Worm (Caenorhabditis elegans) whole organism, L1 larva: ENCODE measurements around the gene coh-4.
"Not testable (repeated sequence)": the region's sequence is repeated elsewhere in the genome, so short reads cannot be mapped to it uniquely, and the experiment has no call there.

Experiments used
- C34B4.2 ChIP-seq: sonication (generic microtip); optimal IDR thresholded peaks from 2 replicates; lab custom pipeline; 2017; ENCODE audit warnings: mild to moderate bottlenecking, missing genetic modification characterization, missing compliant biosample characterization
- aha-1 ChIP-seq: fragments of 150-350 bp; optimal IDR thresholded peaks from 2 replicates; lab custom pipeline; 2014; ENCODE audit warnings: missing biosample characterization, missing genetic modification characterization
- aly-2 ChIP-seq: fragments of 150-350 bp; optimal IDR thresholded peaks from 2 replicates; lab custom pipeline; 2014; ENCODE audit warnings: missing biosample characterization, missing genetic modification characterization
- ceh-82 ChIP-seq, 3 experiments: fragments of 150-350 bp in 1 of 3; sonication (generic microtip) in 2 of 3; optimal IDR thresholded peaks; 2 replicates each; lab custom pipeline; 2014 to 2017; ENCODE audit warnings: missing biosample characterization in 3 of 3, missing genetic modification characterization in 3 of 3
- ceh-88 ChIP-seq: fragments of 200-800 bp; sonication (Bioruptor generic); IDR thresholded peaks from 2 replicates; pipeline ENCODE4 v1.3.6; 2022; ENCODE audit warnings: missing genetic modification characterization, missing compliant biosample characterization
- ceh-90 ChIP-seq: sonication (generic microtip); optimal IDR thresholded peaks from 2 replicates; lab custom pipeline; 2016; ENCODE audit warnings: missing genetic modification characterization, missing compliant biosample characterization
- ces-1 ChIP-seq: fragments of 150-350 bp; optimal IDR thresholded peaks from 2 replicates; lab custom pipeline; 2014; ENCODE audit warnings: missing biosample characterization, missing genetic modification reagents, missing genetic modification characterization
- dpl-1 ChIP-seq, 3 experiments: fragments of 150-350 bp in 2 of 3; sonication (generic microtip) in 1 of 3; optimal IDR thresholded peaks; 2 replicates each; lab custom pipeline; 2014 to 2017; ENCODE audit warnings: missing biosample characterization in 3 of 3, missing genetic modification characterization in 3 of 3, missing genetic modification reagents in 3 of 3
- dsc-1 ChIP-seq: sonication (generic microtip); optimal IDR thresholded peaks from 2 replicates; lab custom pipeline; 2016; ENCODE audit warnings: mild to moderate bottlenecking, missing genetic modification characterization, missing compliant biosample characterization
- ets-5 ChIP-seq: fragments of 200-800 bp; sonication (Bioruptor generic); IDR thresholded peaks from 2 replicates; pipeline ENCODE4 v1.3.6; 2022; ENCODE audit warnings: missing genetic modification characterization, missing compliant biosample characterization
- fkh-10 ChIP-seq: sonication (generic microtip); optimal IDR thresholded peaks from 2 replicates; lab custom pipeline; 2017; ENCODE audit warnings: missing biosample characterization, missing genetic modification reagents, missing genetic modification characterization
- fkh-4 ChIP-seq: sonication (generic microtip); optimal IDR thresholded peaks from 2 replicates; lab custom pipeline; 2016; ENCODE audit warnings: missing compliant biosample characterization, missing genetic modification characterization, borderline replicate concordance
- grh-1 ChIP-seq: fragments of 200-800 bp; sonication (Bioruptor generic); IDR thresholded peaks from 2 replicates; pipeline ENCODE4 v1.3.6; 2022; ENCODE audit warnings: missing genetic modification reagents, missing genetic modification characterization, missing compliant biosample characterization
- irx-1 ChIP-seq: sonication (generic microtip); optimal IDR thresholded peaks from 2 replicates; lab custom pipeline; 2016; ENCODE audit warnings: missing genetic modification characterization, missing compliant biosample characterization
- isw-1 ChIP-seq: fragments of 200-800 bp; sonication (Bioruptor generic); IDR thresholded peaks from 2 replicates; pipeline ENCODE4 v1.3.6; 2022; ENCODE audit warnings: missing genetic modification characterization, missing compliant biosample characterization
- lin-15B ChIP-seq: fragments of 150-350 bp; sonication (generic microtip); optimal IDR thresholded peaks from 3 replicates; lab custom pipeline; 2014; ENCODE audit warnings: missing biosample characterization, missing genetic modification characterization
- lsy-2 ChIP-seq, 2 experiments: fragments of 150-350 bp; optimal IDR thresholded peaks; 2 replicates each; lab custom pipeline; 2014; ENCODE audit warnings: missing biosample characterization in 2 of 2, missing genetic modification characterization in 2 of 2
- mdl-1 ChIP-seq, 2 experiments: fragments of 150-350 bp; optimal IDR thresholded peaks; 2 replicates each; lab custom pipeline; 2014 to 2017; ENCODE audit warnings: missing biosample characterization in 2 of 2, missing genetic modification characterization in 2 of 2, inconsistent platforms in 1 of 2
- mep-1 ChIP-seq: fragments of 150-350 bp; optimal IDR thresholded peaks from 2 replicates; lab custom pipeline; 2014; ENCODE audit warnings: missing biosample characterization, missing genetic modification characterization
- nhr-28 ChIP-seq: fragments of 150-350 bp; optimal IDR thresholded peaks from 2 replicates; lab custom pipeline; 2014; ENCODE audit warnings: missing biosample characterization, missing genetic modification characterization
- nhr-47 ChIP-seq: sonication (generic microtip); optimal IDR thresholded peaks from 2 replicates; lab custom pipeline; 2016; ENCODE audit warnings: mild to moderate bottlenecking, missing genetic modification characterization, moderate library complexity, missing compliant biosample characterization
- nhr-77 ChIP-seq: fragments of 150-350 bp; optimal IDR thresholded peaks from 2 replicates; lab custom pipeline; 2014; ENCODE audit warnings: missing biosample characterization, missing genetic modification characterization
- nhr-84 ChIP-seq: sonication (generic microtip); optimal IDR thresholded peaks from 2 replicates; lab custom pipeline; 2017; ENCODE audit warnings: missing biosample characterization, missing genetic modification characterization
- nhr-85 ChIP-seq: sonication (generic microtip); peaks from one replicate; lab custom pipeline; 2016; ENCODE audit warnings: missing genetic modification characterization, inconsistent platforms, missing compliant biosample characterization
- nhr-90 ChIP-seq: sonication (generic microtip); optimal IDR thresholded peaks from 2 replicates; lab custom pipeline; 2016; ENCODE audit warnings: mild to moderate bottlenecking, missing genetic modification characterization, missing compliant biosample characterization; ENCODE audit not compliant: poor library complexity
- pax-3 ChIP-seq: fragments of 200-800 bp; sonication (Bioruptor generic); optimal IDR thresholded peaks from 2 replicates; lab custom pipeline; 2018; ENCODE audit warnings: mild to moderate bottlenecking, missing genetic modification characterization, moderate library complexity, missing compliant biosample characterization
- pqm-1 ChIP-seq: sonication (generic microtip); optimal IDR thresholded peaks from 3 replicates; lab custom pipeline; 2017; ENCODE audit warnings: missing biosample characterization, missing genetic modification characterization
- snu-23 ChIP-seq: sonication (generic microtip); optimal IDR thresholded peaks from 2 replicates; lab custom pipeline; 2016; ENCODE audit warnings: missing genetic modification characterization, missing compliant biosample characterization
- sup-37 ChIP-seq: fragments of 200-800 bp; sonication (Bioruptor generic); optimal IDR thresholded peaks from 2 replicates; lab custom pipeline; 2018; ENCODE audit warnings: mild to moderate bottlenecking, missing genetic modification characterization, missing compliant biosample characterization
- swsn-7 ChIP-seq: sonication (generic microtip); optimal IDR thresholded peaks from 2 replicates; lab custom pipeline; 2016; ENCODE audit warnings: missing genetic modification characterization, missing compliant biosample characterization
- unc-86 ChIP-seq: sonication (generic microtip); optimal IDR thresholded peaks from 2 replicates; lab custom pipeline; 2016; ENCODE audit warnings: missing genetic modification characterization, missing compliant biosample characterization
- vab-15 ChIP-seq: sonication (generic microtip); optimal IDR thresholded peaks from 2 replicates; lab custom pipeline; 2017; ENCODE audit warnings: missing genotype, mild to moderate bottlenecking, missing genetic modification characterization, missing compliant biosample characterization
- zag-1 ChIP-seq: fragments of 150-350 bp; optimal IDR thresholded peaks from 2 replicates; lab custom pipeline; 2014; ENCODE audit warnings: missing biosample characterization, missing genetic modification characterization
- zip-4 ChIP-seq: fragments of 200-800 bp; sonication (Bioruptor generic); optimal IDR thresholded peaks from 2 replicates; lab custom pipeline; 2018; ENCODE audit warnings: mild to moderate bottlenecking, missing genetic modification characterization, moderate library complexity, missing compliant biosample characterization

coh-4 gene

ce11 chrV:4215856-4216255 lies 40.4 kb upstream of the coh-4 start, which contains the start of gene H43I07.4:
Gene H43I07.4 (plus strand): TSS chrV:4216156.
- TF ChIP-seq irx-1; pqm-1 (tag; lab: Kevin White, UChicago); mep-1: not testable (repeated sequence)

ce11 chrV:4211521-4211920 lies 36.1 kb upstream of the coh-4 start:
- no peak for TF ChIP-seq grh-1 (GFP tag; lab: Robert Waterston, UW)
- TF ChIP-seq nhr-85 (tag; lab: Kevin White, UChicago) = no peak
- TF ChIP-seq nhr-90 (tag; lab: Kevin White, UChicago) = no peak
- no peak for TF ChIP-seq ets-5 (GFP tag; lab: Robert Waterston, UW)
- TF ChIP-seq dsc-1 (tag; lab: Kevin White, UChicago) = no peak
- TF ChIP-seq snu-23 (GFP tag; lab: Kevin White, UChicago) = no peak
- peak; percentile 49 for TF ChIP-seq fkh-10 (GFP tag; lab: Kevin White, UChicago)
- TF ChIP-seq unc-86 (tag; lab: Kevin White, UChicago) = no peak
- no peak for TF ChIP-seq lin-15B (tag; lab: Kevin White, UChicago)
- TF ChIP-seq nhr-47 (tag; lab: Kevin White, UChicago) = no peak
- no peak for TF ChIP-seq nhr-28
- no peak for TF ChIP-seq ceh-90 (tag; lab: Kevin White, UChicago)
- no peak for TF ChIP-seq aha-1 (tag; lab: Kevin White, UChicago)
- peak; percentile 25 for TF ChIP-seq ces-1

- TF ChIP-seq zag-1 (tag; lab: Kevin White, UChicago) (no peak), isw-1 (GFP tag; lab: Robert Waterston, UW) (no peak), nhr-77 (tag; lab: Kevin White, UChicago) (no peak), dsc-1 (tag; lab: Kevin White, UChicago) (no peak), nhr-85 (tag; lab: Kevin White, UChicago) (no peak), pqm-1 (tag; lab: Kevin White, UChicago) (no peak), nhr-90 (tag; lab: Kevin White, UChicago) (no peak), lsy-2 (tag; optimal IDR thresholded peaks at IDR 0.05; lab: Kevin White, UChicago) (no peak), C34B4.2 (tag; lab: Kevin White, UChicago) (no peak), pax-3 (no peak)
Observed at ce11 chrV:4204421-4204820, 29.0 kb upstream of the coh-4 start, which contains the start of gene H43I07.1. Gene H43I07.1 (plus strand): TSS chrV:4204721.

ce11 chrV:4199185-4199584 lies 23.7 kb upstream of the coh-4 start, which contains the start of gene rpac-40:
Gene rpac-40 (plus strand): TSS chrV:4199485.
- TF ChIP-seq aly-2 (tag; lab: Kevin White, UChicago) (no peak), dpl-1 (GFP tag; optimal IDR thresholded peaks at IDR 0.05; lab: Kevin White, UChicago) (no peak), nhr-84 (tag; lab: Kevin White, UChicago) (no peak), mdl-1 (tag; optimal IDR thresholded peaks at IDR 0.05; lab: Kevin White, UChicago) (no peak), swsn-7 (tag; lab: Kevin White, UChicago) (no peak), ceh-82 (tag; optimal IDR thresholded peaks at IDR 0.05; lab: Kevin White, UChicago) (no peak), sup-37 (no peak), unc-86 (tag; lab: Kevin White, UChicago) (no peak)
- TF ChIP-seq, all 84 proteins: peak for 0

ce11 chrV:4195283-4195682 lies 19.8 kb upstream of the coh-4 start, which contains the start of gene algn-5:
Gene algn-5 (plus strand): TSS chrV:4195577.
- no peak for TF ChIP-seq zip-4
- no peak for TF ChIP-seq aha-1 (tag; lab: Kevin White, UChicago)
- TF ChIP-seq vab-15 (tag; lab: Kevin White, UChicago) = no peak
- no peak for TF ChIP-seq ceh-90 (tag; lab: Kevin White, UChicago)
- no peak for TF ChIP-seq ceh-88 (GFP tag; lab: Robert Waterston, UW)
- no peak for TF ChIP-seq fkh-4
